Fruit fly (Drosophila melanogaster) whole organism, prepupa: ENCODE measurements around the gene CG13675.

Experiments used
- Blimp-1 ChIP-seq: fragments of 200-800 bp; sonication (Bioruptor generic); optimal IDR thresholded peaks from 3 replicates; lab custom pipeline; 2017; ENCODE audit warnings: missing biosample characterization, missing genetic modification characterization, mild to moderate bottlenecking, moderate library complexity, missing genetic modification reagents
- CG10631 ChIP-seq: fragments of 200-800 bp; sonication (Bioruptor generic); optimal IDR thresholded peaks from 2 replicates; lab custom pipeline; 2016; ENCODE audit warnings: missing biosample characterization, missing genetic modification characterization
- CG11762 ChIP-seq: fragments of 200-800 bp; sonication (Bioruptor generic); optimal IDR thresholded peaks from 3 replicates; lab custom pipeline; 2016; ENCODE audit warnings: missing biosample characterization, missing genetic modification characterization; ENCODE audit not compliant: insufficient read depth
- CG11902 ChIP-seq: fragments of 200-800 bp; sonication (Bioruptor generic); optimal IDR thresholded peaks from 3 replicates; lab custom pipeline; 2016; ENCODE audit warnings: missing biosample characterization, missing genetic modification characterization
- CG1621 ChIP-seq: fragments of 200-800 bp; sonication (Bioruptor generic); optimal IDR thresholded peaks from 3 replicates; lab custom pipeline; 2018; ENCODE audit warnings: missing biosample characterization, mild to moderate bottlenecking, missing genetic modification characterization
- CG16779 ChIP-seq: fragments of 200-800 bp; sonication (Bioruptor generic); optimal IDR thresholded peaks from 3 replicates; lab custom pipeline; 2017; ENCODE audit warnings: missing biosample characterization, mild to moderate bottlenecking, missing genetic modification characterization
- CG31627 ChIP-seq: fragments of 200-800 bp; sonication (Bioruptor generic); optimal IDR thresholded peaks from 3 replicates; lab custom pipeline; 2016; ENCODE audit warnings: missing biosample characterization, missing genetic modification characterization
- CG32006 ChIP-seq: fragments of 200-800 bp; sonication (Bioruptor generic); optimal IDR thresholded peaks from 3 replicates; lab custom pipeline; 2017; ENCODE audit warnings: missing biosample characterization, mild to moderate bottlenecking, missing genetic modification characterization
- CG34406 ChIP-seq: fragments of 200-800 bp; sonication (Bioruptor generic); optimal IDR thresholded peaks from 3 replicates; lab custom pipeline; 2016; ENCODE audit warnings: missing biosample characterization, missing genetic modification characterization
- CG3919 ChIP-seq: fragments of 200-800 bp; sonication (Bioruptor generic); optimal IDR thresholded peaks from 3 replicates; lab custom pipeline; 2016; ENCODE audit warnings: missing biosample characterization, missing genetic modification characterization
- CG4318 ChIP-seq: fragments of 200-800 bp; sonication (Bioruptor generic); optimal IDR thresholded peaks from 3 replicates; lab custom pipeline; 2017; ENCODE audit warnings: missing biosample characterization, mild to moderate bottlenecking, missing genetic modification characterization
- CG6163 ChIP-seq: fragments of 200-800 bp; sonication (Bioruptor generic); IDR thresholded peaks from 3 replicates; pipeline ENCODE4 v1.3.6; 2022; ENCODE audit warnings: missing biosample characterization, missing genetic modification characterization
- CG6276 ChIP-seq: fragments of 200-800 bp; sonication (Bioruptor generic); optimal IDR thresholded peaks from 2 replicates; lab custom pipeline; 2017; ENCODE audit warnings: missing biosample characterization, mild to moderate bottlenecking, missing genetic modification characterization
- CG6792 ChIP-seq: fragments of 200-800 bp; sonication (Bioruptor generic); optimal IDR thresholded peaks from 3 replicates; lab custom pipeline; 2016; ENCODE audit warnings: missing biosample characterization, missing genetic modification characterization
- CG6808 ChIP-seq: fragments of 200-800 bp; sonication (Bioruptor generic); optimal IDR thresholded peaks from 3 replicates; lab custom pipeline; 2017; ENCODE audit warnings: missing biosample characterization, missing genetic modification characterization, mild to moderate bottlenecking, moderate library complexity, missing genetic modification reagents
- CG6854 ChIP-seq: fragments of 200-800 bp; sonication (Bioruptor generic); optimal IDR thresholded peaks from 2 replicates; lab custom pipeline; 2017; ENCODE audit warnings: missing biosample characterization, mild to moderate bottlenecking, missing genetic modification characterization
- CG8119 ChIP-seq: fragments of 200-800 bp; sonication (Bioruptor generic); IDR thresholded peaks from 3 replicates; pipeline ENCODE4 v1.3.6; 2022; ENCODE audit warnings: missing biosample characterization, missing genetic modification characterization
- CG8319 ChIP-seq: fragments of 200-800 bp; sonication (Bioruptor generic); optimal IDR thresholded peaks from 3 replicates; lab custom pipeline; 2016; ENCODE audit warnings: missing biosample characterization, missing genetic modification characterization
- CG8632 ChIP-seq: fragments of 200-800 bp; sonication (Bioruptor generic); optimal IDR thresholded peaks from 3 replicates; lab custom pipeline; 2016; ENCODE audit warnings: missing biosample characterization, missing genetic modification characterization
- CG9139 ChIP-seq: fragments of 200-800 bp; sonication (Bioruptor generic); optimal IDR thresholded peaks from 3 replicates; lab custom pipeline; 2017; ENCODE audit warnings: missing biosample characterization, mild to moderate bottlenecking, missing genetic modification characterization
- Eip75B ChIP-seq: fragments of 200-800 bp; sonication (Bioruptor generic); optimal IDR thresholded peaks from 3 replicates; lab custom pipeline; 2016; ENCODE audit warnings: missing biosample characterization, missing genetic modification characterization
- Eip93F ChIP-seq: fragments of 200-800 bp; sonication (Bioruptor generic); optimal IDR thresholded peaks from 2 replicates; lab custom pipeline; 2016; ENCODE audit warnings: missing biosample characterization, mild to moderate bottlenecking, missing genetic modification characterization
- Ets96B ChIP-seq: fragments of 200-800 bp; optimal IDR thresholded peaks from 2 replicates; lab custom pipeline; 2019; ENCODE audit warnings: missing biosample characterization, mild to moderate bottlenecking, missing genetic modification characterization, moderate library complexity
- Gug ChIP-seq: fragments of 200-800 bp; sonication (Bioruptor generic); IDR thresholded peaks from 2 replicates; pipeline ENCODE4 v1.3.6; 2022; ENCODE audit warnings: missing biosample characterization, missing genetic modification characterization
- Hr39 ChIP-seq: fragments of 200-800 bp; sonication (Bioruptor generic); optimal IDR thresholded peaks from 2 replicates; lab custom pipeline; 2016; ENCODE audit warnings: missing biosample characterization, missing genetic modification characterization
- Hr4 ChIP-seq: fragments of 200-800 bp; sonication (Bioruptor generic); optimal IDR thresholded peaks from 3 replicates; lab custom pipeline; 2016; ENCODE audit warnings: missing biosample characterization, missing genetic modification characterization
- Lpt ChIP-seq: fragments of 200-800 bp; sonication (Bioruptor generic); optimal IDR thresholded peaks from 3 replicates; lab custom pipeline; 2016; ENCODE audit warnings: missing biosample characterization, missing genetic modification characterization
- Met ChIP-seq: fragments of 200-800 bp; sonication (Bioruptor generic); optimal IDR thresholded peaks from 3 replicates; lab custom pipeline; 2016; ENCODE audit warnings: missing biosample characterization, missing genetic modification characterization
- OdsH ChIP-seq: fragments of 200-800 bp; sonication (Bioruptor generic); optimal IDR thresholded peaks from 3 replicates; lab custom pipeline; 2016; ENCODE audit warnings: missing biosample characterization, missing genetic modification characterization
- Smox ChIP-seq: fragments of 200-800 bp; sonication (Bioruptor generic); optimal IDR thresholded peaks from 3 replicates; lab custom pipeline; 2016; ENCODE audit warnings: missing biosample characterization, missing genetic modification characterization
- Sox102F ChIP-seq: fragments of 200-800 bp; sonication (Bioruptor generic); optimal IDR thresholded peaks from 2 replicates; lab custom pipeline; 2016; ENCODE audit warnings: missing biosample characterization, mild to moderate bottlenecking, missing genetic modification characterization
- Sox14 ChIP-seq: fragments of 200-800 bp; sonication (Bioruptor generic); optimal IDR thresholded peaks from 3 replicates; lab custom pipeline; 2016; ENCODE audit warnings: missing biosample characterization, missing genetic modification characterization
- achi ChIP-seq: fragments of 200-800 bp; sonication (Bioruptor generic); optimal IDR thresholded peaks from 3 replicates; lab custom pipeline; 2016; ENCODE audit warnings: missing biosample characterization, missing genetic modification characterization
- dsx ChIP-seq: fragments of 200-800 bp; optimal IDR thresholded peaks from 3 replicates; lab custom pipeline; 2019; ENCODE audit warnings: missing biosample characterization, mild to moderate bottlenecking, missing genetic modification characterization, moderate library complexity; ENCODE audit not compliant: poor library complexity, severe bottlenecking
- eg ChIP-seq: fragments of 200-800 bp; sonication (Bioruptor generic); IDR thresholded peaks from 3 replicates; pipeline ENCODE4 v1.3.6; 2022; ENCODE audit warnings: missing biosample characterization, missing genetic modification characterization
- esn ChIP-seq: fragments of 200-800 bp; sonication (Bioruptor generic); optimal IDR thresholded peaks from 2 replicates; lab custom pipeline; 2016; ENCODE audit warnings: missing biosample characterization, mild to moderate bottlenecking, missing genetic modification characterization, moderate library complexity
- fd85E ChIP-seq: fragments of 200-800 bp; sonication (Bioruptor generic); optimal IDR thresholded peaks from 3 replicates; lab custom pipeline; 2016; ENCODE audit warnings: missing biosample characterization, missing genetic modification characterization
- fkh ChIP-seq: fragments of 200-800 bp; sonication (Bioruptor generic); optimal IDR thresholded peaks from 3 replicates; lab custom pipeline; 2017; ENCODE audit warnings: missing biosample characterization, mild to moderate bottlenecking, missing genetic modification characterization, moderate library complexity
- lz ChIP-seq: fragments of 200-800 bp; sonication (Bioruptor generic); optimal IDR thresholded peaks from 3 replicates; lab custom pipeline; 2016; ENCODE audit warnings: missing biosample characterization, missing genetic modification characterization
- net ChIP-seq: fragments of 200-800 bp; sonication (Bioruptor generic); optimal IDR thresholded peaks from 3 replicates; lab custom pipeline; 2016; ENCODE audit warnings: missing biosample characterization, missing genetic modification characterization
- salr ChIP-seq, 2 experiments: fragments of 200-800 bp; sonication (Bioruptor generic); optimal IDR thresholded peaks; 3 replicates each; lab custom pipeline; 2016 to 2018; ENCODE audit warnings: missing biosample characterization in 2 of 2, missing genetic modification characterization in 2 of 2, mild to moderate bottlenecking in 1 of 2
- spab ChIP-seq: fragments of 200-800 bp; sonication (Bioruptor generic); optimal IDR thresholded peaks from 2 replicates; lab custom pipeline; 2017; ENCODE audit warnings: missing biosample characterization, mild to moderate bottlenecking, missing genetic modification characterization, missing genetic modification reagents
- ss ChIP-seq, 2 experiments: fragments of 200-800 bp; sonication (Bioruptor generic); optimal IDR thresholded peaks; 2 replicates in 1 of 2; 3 replicates in 1 of 2; lab custom pipeline; 2017 to 2018; ENCODE audit warnings: mild to moderate bottlenecking in 2 of 2, missing biosample characterization in 2 of 2, missing genetic modification characterization in 2 of 2, moderate library complexity in 1 of 2
- svp ChIP-seq: fragments of 200-800 bp; sonication (Bioruptor generic); peaks from one replicate; lab custom pipeline; 2016; ENCODE audit warnings: missing biosample characterization, missing genetic modification characterization
- vri ChIP-seq: fragments of 200-800 bp; sonication (Bioruptor generic); optimal IDR thresholded peaks from 3 replicates; lab custom pipeline; 2016; ENCODE audit warnings: missing biosample characterization, mild to moderate bottlenecking, missing genetic modification characterization

The CG13675 gene

dm6 chr3L:8186627-8187396, 21.5 kb upstream of the CG13675 start, which contains the start of the genes ERR and Atg18a (continued):
- TF ChIP-seq Blimp-1 (peak; percentile 51), CG31627 (peak; percentile 95), Lpt (peak; percentile 73), vri (GFP tag; lab: Kevin White, UChicago) (peak; percentile 68), Ets96B (peak; percentile 75), svp (no peak), CG1621 (tag; lab: Kevin White, UChicago) (peak; percentile 12), CG9139 (GFP tag; lab: Kevin White, UChicago) (no peak), Eip93F (GFP tag; lab: Kevin White, UChicago) (no peak), spab (GFP tag; lab: Kevin White, UChicago) (no peak), CG8119 (GFP tag; lab: Robert Waterston, UW) (peak; percentile 75), OdsH (peak; percentile 89)

- TF ChIP-seq Eip75B (GFP tag; lab: Kevin White, UChicago) = peak; percentile 63
- TF ChIP-seq Sox102F = no peak
- peak; percentile 23 to 29 for TF ChIP-seq salr (GFP tag; optimal IDR thresholded peaks at IDR 0.05; lab: Kevin White, UChicago)
- peak; percentile 51 for TF ChIP-seq CG11902 (GFP tag; lab: Kevin White, UChicago)
- TF ChIP-seq vri (GFP tag; lab: Kevin White, UChicago) = peak; percentile 58
- TF ChIP-seq CG8319 (GFP tag; lab: Kevin White, UChicago) = peak; percentile 46
- peak; percentile 25 for TF ChIP-seq CG34406
- peak; percentile 50 for TF ChIP-seq CG10631 (GFP tag; lab: Kevin White, UChicago)
- peak; percentile 45 for TF ChIP-seq CG6808
- peak; percentile 13 for TF ChIP-seq CG4318 (GFP tag; lab: Kevin White, UChicago)
- TF ChIP-seq fd85E (GFP tag; lab: Kevin White, UChicago) = no peak
- TF ChIP-seq OdsH = peak; percentile 79
- TF ChIP-seq CG11762 = peak; percentile 57
- TF ChIP-seq CG3919 (GFP tag; lab: Kevin White, UChicago) = peak; percentile 70
- TF ChIP-seq Met (GFP tag; lab: Kevin White, UChicago) = no peak
- TF ChIP-seq CG1621 (tag; lab: Kevin White, UChicago) = peak; percentile 44
- no peak for TF ChIP-seq CG6276 (GFP tag; lab: Kevin White, UChicago)
- TF ChIP-seq CG6163 (GFP tag; lab: Robert Waterston, UW) = peak; percentile 63; the same call in 2 of the 3 replicates
- peak; percentile 53 for TF ChIP-seq esn (GFP tag; lab: Kevin White, UChicago)
- TF ChIP-seq Hr39 (GFP tag; lab: Kevin White, UChicago) = peak; percentile 52
- TF ChIP-seq achi (GFP tag; lab: Kevin White, UChicago) = peak; percentile 60
- peak; percentile 64 for TF ChIP-seq Gug
- peak; percentile 55 for TF ChIP-seq CG16779
- TF ChIP-seq lz (GFP tag; lab: Kevin White, UChicago) = peak; percentile 43
- peak; percentile 74 for TF ChIP-seq Hr4
- TF ChIP-seq Smox (GFP tag; lab: Kevin White, UChicago) = no peak
- peak; percentile 50 for TF ChIP-seq CG8632 (GFP tag; lab: Kevin White, UChicago)
- peak; percentile 63 for TF ChIP-seq CG6792 (GFP tag; lab: Kevin White, UChicago)
- no peak for TF ChIP-seq CG6854
- TF ChIP-seq Sox14 = peak; percentile 82
- peak in 1 of 2 experiments; percentile 13 for TF ChIP-seq ss (GFP tag; optimal IDR thresholded peaks at IDR 0.05; lab: Kevin White, UChicago)
- TF ChIP-seq eg = peak; percentile 61; the same call in 2 of the 3 replicates
- TF ChIP-seq fkh (GFP tag; lab: Kevin White, UChicago) = peak; percentile 74
- TF ChIP-seq CG31627 = peak; percentile 28
- peak; percentile 75 for TF ChIP-seq CG32006 (GFP tag; lab: Kevin White, UChicago)
- peak; percentile 55 for TF ChIP-seq net (GFP tag; lab: Kevin White, UChicago)
- TF ChIP-seq dsx (GFP tag; lab: Kevin White, UChicago) = peak; percentile 36
- TF ChIP-seq Blimp-1 = no peak
These were observed 20.2 kb upstream of the CG13675 start for dm6 chr3L:8185263-8186227.
